Worm (Caenorhabditis elegans) whole organism, L1 larva: ENCODE data around the gene R05G6.10.

Experiments
- C16A3.4 ChIP-seq: fragments of 150-350 bp; optimal IDR thresholded peaks from 2 replicates; lab custom pipeline; 2014; ENCODE audit warnings: missing biosample characterization, missing genetic modification characterization
- ceh-63 ChIP-seq: fragments of 200-800 bp; sonication (Bioruptor generic); optimal IDR thresholded peaks from 2 replicates; lab custom pipeline; 2018; ENCODE audit warnings: mild to moderate bottlenecking, missing genetic modification characterization, missing compliant biosample characterization
- ceh-88 ChIP-seq: fragments of 200-800 bp; sonication (Bioruptor generic); IDR thresholded peaks from 2 replicates; pipeline ENCODE4 v1.3.6; 2022; ENCODE audit warnings: missing genetic modification characterization, missing compliant biosample characterization
- dsc-1 ChIP-seq: sonication (generic microtip); optimal IDR thresholded peaks from 2 replicates; lab custom pipeline; 2016; ENCODE audit warnings: mild to moderate bottlenecking, missing genetic modification characterization, missing compliant biosample characterization
- efl-1 ChIP-seq, 4 experiments: fragments of 150-350 bp; optimal IDR thresholded peaks in 3 of 4; peaks in 1 of 4; 1 replicate in 1 of 4; 2 replicates in 3 of 4; lab custom pipeline; 2014; ENCODE audit warnings: missing biosample characterization in 2 of 4, missing genetic modification characterization in 2 of 4, missing genetic modification reagents in 2 of 4
- efl-3 ChIP-seq: fragments of 200-800 bp; sonication (Bioruptor generic); optimal IDR thresholded peaks from 2 replicates; lab custom pipeline; 2018; ENCODE audit warnings: mild to moderate bottlenecking, missing genetic modification characterization, missing compliant biosample characterization
- fkh-10 ChIP-seq: sonication (generic microtip); optimal IDR thresholded peaks from 2 replicates; lab custom pipeline; 2017; ENCODE audit warnings: missing biosample characterization, missing genetic modification reagents, missing genetic modification characterization
- grh-1 ChIP-seq: fragments of 200-800 bp; sonication (Bioruptor generic); IDR thresholded peaks from 2 replicates; pipeline ENCODE4 v1.3.6; 2022; ENCODE audit warnings: missing genetic modification reagents, missing genetic modification characterization, missing compliant biosample characterization
- isw-1 ChIP-seq: fragments of 200-800 bp; sonication (Bioruptor generic); IDR thresholded peaks from 2 replicates; pipeline ENCODE4 v1.3.6; 2022; ENCODE audit warnings: missing genetic modification characterization, missing compliant biosample characterization
- jun-1 ChIP-seq: fragments of 150-350 bp; optimal IDR thresholded peaks from 2 replicates; lab custom pipeline; 2014; ENCODE audit warnings: missing biosample characterization, missing genetic modification reagents, missing genetic modification characterization
- lin-14 ChIP-seq: fragments of 200-800 bp; sonication (Bioruptor generic); optimal IDR thresholded peaks from 2 replicates; lab custom pipeline; 2018; ENCODE audit warnings: mild to moderate bottlenecking, missing genetic modification characterization, moderate library complexity, missing compliant biosample characterization
- lin-15B ChIP-seq: fragments of 150-350 bp; sonication (generic microtip); optimal IDR thresholded peaks from 3 replicates; lab custom pipeline; 2014; ENCODE audit warnings: missing biosample characterization, missing genetic modification characterization
- lin-35 ChIP-seq, 2 experiments: fragments of 150-350 bp; optimal IDR thresholded peaks; 2 replicates each; lab custom pipeline; 2014; ENCODE audit warnings: missing biosample characterization in 2 of 2, missing genetic modification characterization in 2 of 2, missing genetic modification reagents in 2 of 2
- lin-39 ChIP-seq: fragments of 150-350 bp; optimal IDR thresholded peaks from 2 replicates; lab custom pipeline; 2014; ENCODE audit warnings: missing biosample characterization, missing genetic modification reagents, missing genetic modification characterization
- lsy-2 ChIP-seq, 2 experiments: fragments of 150-350 bp; optimal IDR thresholded peaks; 2 replicates each; lab custom pipeline; 2014; ENCODE audit warnings: missing biosample characterization in 2 of 2, missing genetic modification characterization in 2 of 2
- mdl-1 ChIP-seq, 2 experiments: fragments of 150-350 bp; optimal IDR thresholded peaks; 2 replicates each; lab custom pipeline; 2014 to 2017; ENCODE audit warnings: missing biosample characterization in 2 of 2, missing genetic modification characterization in 2 of 2, inconsistent platforms in 1 of 2
- mep-1 ChIP-seq: fragments of 150-350 bp; optimal IDR thresholded peaks from 2 replicates; lab custom pipeline; 2014; ENCODE audit warnings: missing biosample characterization, missing genetic modification characterization
- nhr-11 ChIP-seq: fragments of 150-350 bp; optimal IDR thresholded peaks from 2 replicates; lab custom pipeline; 2014; ENCODE audit warnings: missing biosample characterization, missing genetic modification characterization
- nhr-19 ChIP-seq: fragments of 200-800 bp; sonication (Bioruptor generic); conservative IDR thresholded peaks from 2 replicates; pipeline ENCODE4 v1.3.6; 2022; ENCODE audit warnings: missing genetic modification characterization, missing compliant biosample characterization
- nhr-20 ChIP-seq: sonication (generic microtip); optimal IDR thresholded peaks from 2 replicates; lab custom pipeline; 2016; ENCODE audit warnings: mild to moderate bottlenecking, missing genetic modification characterization, missing compliant biosample characterization
- nhr-28 ChIP-seq: fragments of 150-350 bp; optimal IDR thresholded peaks from 2 replicates; lab custom pipeline; 2014; ENCODE audit warnings: missing biosample characterization, missing genetic modification characterization
- nhr-71 ChIP-seq: sonication (generic microtip); optimal IDR thresholded peaks from 2 replicates; lab custom pipeline; 2016; ENCODE audit warnings: mild to moderate bottlenecking, missing genetic modification characterization, moderate library complexity, missing compliant biosample characterization
- nhr-77 ChIP-seq: fragments of 150-350 bp; optimal IDR thresholded peaks from 2 replicates; lab custom pipeline; 2014; ENCODE audit warnings: missing biosample characterization, missing genetic modification characterization
- nhr-85 ChIP-seq: sonication (generic microtip); peaks from one replicate; lab custom pipeline; 2016; ENCODE audit warnings: missing genetic modification characterization, inconsistent platforms, missing compliant biosample characterization
- nhr-90 ChIP-seq: sonication (generic microtip); optimal IDR thresholded peaks from 2 replicates; lab custom pipeline; 2016; ENCODE audit warnings: mild to moderate bottlenecking, missing genetic modification characterization, missing compliant biosample characterization; ENCODE audit not compliant: poor library complexity
- pqm-1 ChIP-seq: sonication (generic microtip); optimal IDR thresholded peaks from 3 replicates; lab custom pipeline; 2017; ENCODE audit warnings: missing biosample characterization, missing genetic modification characterization
- rnt-1 ChIP-seq: sonication (generic microtip); optimal IDR thresholded peaks from 2 replicates; lab custom pipeline; 2016; ENCODE audit warnings: mild to moderate bottlenecking, missing genetic modification characterization, moderate library complexity, missing compliant biosample characterization
- skn-1 ChIP-seq: fragments of 150-350 bp; optimal IDR thresholded peaks from 2 replicates; lab custom pipeline; 2014; ENCODE audit warnings: missing biosample characterization, missing genetic modification characterization
- snu-23 ChIP-seq: sonication (generic microtip); optimal IDR thresholded peaks from 2 replicates; lab custom pipeline; 2016; ENCODE audit warnings: missing genetic modification characterization, missing compliant biosample characterization
- sptf-1 ChIP-seq: fragments of 150-350 bp; optimal IDR thresholded peaks from 2 replicates; lab custom pipeline; 2014; ENCODE audit warnings: missing biosample characterization, missing genetic modification characterization
- swsn-7 ChIP-seq: sonication (generic microtip); optimal IDR thresholded peaks from 2 replicates; lab custom pipeline; 2016; ENCODE audit warnings: missing genetic modification characterization, missing compliant biosample characterization
- tbx-2 ChIP-seq: sonication (generic microtip); optimal IDR thresholded peaks from 2 replicates; lab custom pipeline; 2016; ENCODE audit warnings: missing genetic modification characterization, missing compliant biosample characterization
- unc-130 ChIP-seq: fragments of 150-350 bp; optimal IDR thresholded peaks from 2 replicates; lab custom pipeline; 2017; ENCODE audit warnings: missing biosample characterization, missing genetic modification characterization, inconsistent platforms
- unc-62 ChIP-seq: fragments of 150-350 bp; optimal IDR thresholded peaks from 2 replicates; lab custom pipeline; 2014; ENCODE audit warnings: missing biosample characterization, missing genetic modification reagents, missing genetic modification characterization
- unc-86 ChIP-seq: sonication (generic microtip); optimal IDR thresholded peaks from 2 replicates; lab custom pipeline; 2016; ENCODE audit warnings: missing genetic modification characterization, missing compliant biosample characterization
- xbp-1 ChIP-seq: sonication (generic microtip); optimal IDR thresholded peaks from 2 replicates; lab custom pipeline; 2016; ENCODE audit warnings: missing genetic modification characterization, missing compliant biosample characterization
- ztf-11 ChIP-seq, 2 experiments: sonication (generic microtip); optimal IDR thresholded peaks; 2 replicates each; lab custom pipeline; 2016 to 2017; ENCODE audit warnings: missing genetic modification characterization in 2 of 2, missing biosample characterization in 1 of 2, missing compliant biosample characterization in 1 of 2
- ztf-4 ChIP-seq: fragments of 150-350 bp; optimal IDR thresholded peaks from 2 replicates; lab custom pipeline; 2014; ENCODE audit warnings: missing biosample characterization, missing genetic modification characterization

Gene R05G6.10

DNA sequence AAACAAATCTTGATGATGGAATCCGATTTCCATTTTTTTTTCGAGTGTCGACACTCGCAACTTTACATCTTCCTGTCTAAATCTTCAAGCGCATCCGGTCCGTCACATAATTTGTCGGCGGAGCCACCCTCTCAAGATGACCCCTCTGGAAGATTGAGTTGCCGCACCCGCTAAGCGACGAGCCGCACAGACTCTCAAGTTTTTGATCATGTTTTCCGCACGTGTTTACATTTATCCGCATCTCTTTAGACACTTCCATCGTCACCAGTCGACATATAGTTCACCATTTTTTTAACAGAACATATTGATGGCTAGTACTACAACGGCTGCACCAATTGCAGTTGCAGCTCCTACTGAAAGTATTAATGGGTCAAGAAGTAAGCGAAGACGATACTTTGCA is 50.9 kb downstream of the R05G6.10 start, which contains the start of gene F55G1.1:
Gene F55G1.1, plus strand, starts transcription at position 301 of the 400 bp plus-strand sequence.
- TF ChIP-seq nhr-77 (tag; lab: Kevin White, UChicago) = no peak
- no peak for TF ChIP-seq ceh-63 (GFP tag; lab: Kevin White, UChicago)
- TF ChIP-seq skn-1 = no peak
- no peak for TF ChIP-seq grh-1 (GFP tag; lab: Robert Waterston, UW)
- TF ChIP-seq mdl-1 (tag; optimal IDR thresholded peaks at IDR 0.05; lab: Kevin White, UChicago) = no peak
- TF ChIP-seq lin-15B (tag; lab: Kevin White, UChicago) = no peak
- no peak for TF ChIP-seq efl-3 (GFP tag; lab: Kevin White, UChicago)
- TF ChIP-seq, all 84 proteins: peak for 0

ce11 chrIV:7488457-7488783 is 53.9 kb downstream of the R05G6.10 start:
- TF ChIP-seq nhr-11 (tag; lab: Kevin White, UChicago) (no peak), unc-130 (tag; lab: Kevin White, UChicago) (no peak), nhr-28 (tag; lab: Kevin White, UChicago) (no peak)

- TF ChIP-seq ztf-4 (no peak), efl-3 (GFP tag; lab: Kevin White, UChicago) (peak; percentile 70), pqm-1 (tag; lab: Kevin White, UChicago) (no peak), efl-1 (optimal IDR thresholded peaks at IDR 0.05; lab: Kevin White, UChicago) (peak; percentile 8 to 28), efl-1 (GFP tag; optimal IDR thresholded peaks at IDR 0.05 in 1 of 2; lab: Kevin White, UChicago) (no peak), tbx-2 (tag; lab: Kevin White, UChicago) (peak; percentile 47), nhr-90 (peak; percentile 63), ceh-88 (GFP tag; lab: Robert Waterston, UW) (0 out of 2 replicates have a peak, but pooled peaks have one; percentile 14), nhr-71 (tag; lab: Kevin White, UChicago) (peak; percentile 57), C16A3.4 (tag; lab: Kevin White, UChicago) (peak; percentile 36), lin-35 (GFP tag; optimal IDR thresholded peaks at IDR 0.05; lab: Kevin White, UChicago) (no peak), dsc-1 (tag; lab: Kevin White, UChicago) (no peak), fkh-10 (GFP tag; lab: Kevin White, UChicago) (no peak), xbp-1 (tag; lab: Kevin White, UChicago) (peak; percentile 19), unc-62 (GFP tag; lab: Kevin White, UChicago) (no peak), nhr-11 (tag; lab: Kevin White, UChicago) (no peak), rnt-1 (tag; lab: Kevin White, UChicago) (peak; percentile 31), grh-1 (GFP tag; lab: Robert Waterston, UW) (peak; percentile 47; the same call in 1 of the 2 replicates), ztf-11 (tag; optimal IDR thresholded peaks at IDR 0.05; lab: Kevin White, UChicago) (peak in 1 of 2 experiments; percentile 93), lsy-2 (tag; optimal IDR thresholded peaks at IDR 0.05; lab: Kevin White, UChicago) (no peak), snu-23 (GFP tag; lab: Kevin White, UChicago) (peak; percentile 55), mep-1 (tag; lab: Kevin White, UChicago) (peak; percentile 58), nhr-85 (tag; lab: Kevin White, UChicago) (peak; percentile 79), swsn-7 (peak; percentile 68), isw-1 (peak; percentile 7; the same call in 1 of the 2 replicates), jun-1 (tag; lab: Kevin White, UChicago) (no peak), nhr-20 (tag; lab: Kevin White, UChicago) (peak; percentile 43), sptf-1 (tag; lab: Kevin White, UChicago) (no peak), lin-39 (tag; lab: Kevin White, UChicago) (peak; percentile 36), unc-86 (tag; lab: Kevin White, UChicago) (peak; percentile 58), lin-14 (peak; percentile 67), nhr-19 (GFP tag; lab: Robert Waterston, UW) (peak; percentile 41)
Measured at ce11 chrIV:7487554-7488456, 54.5 kb downstream of the R05G6.10 start, which contains the start of the genes his-60 and his-59. Gene his-60, minus strand, starts transcription at chrIV:7487992. Gene his-59, plus strand, starts transcription at chrIV:7488249.
